Comparison of ENCODE assay signal across 1 fruit fly cellular context in the genomic region with DNA sequence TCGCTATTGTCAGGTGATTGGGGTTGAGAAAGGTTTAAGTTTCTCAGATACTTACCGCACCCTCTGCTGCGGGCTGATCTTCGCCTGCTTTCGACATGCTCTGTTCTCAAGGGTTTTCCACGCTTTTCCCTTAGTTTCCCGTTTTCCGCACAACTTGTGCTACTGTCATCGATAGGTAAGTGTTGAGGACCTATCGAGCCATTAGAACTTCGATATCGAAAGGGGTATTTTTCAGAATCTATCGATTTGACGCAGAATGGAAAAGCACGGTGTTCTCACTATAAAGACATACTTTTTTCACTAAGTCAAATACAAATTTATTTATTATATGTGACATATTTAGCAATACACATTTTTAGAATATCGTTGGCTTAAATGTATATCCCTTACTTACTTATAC.
TF ChIP-seq lines count a peak whose summit lies in the region.

A gene (minus strand): TSS at position 306 of the 400 bp plus-strand sequence.

TF ChIP-seq in whole organism, embryonic, 481 proteins besides CTCF, POLR2A, EP300 and RAD21 (continued from another document):
- 0 out of 2 replicates have a peak, but pooled peaks have one; percentile 9 for TF ChIP-seq onecut (GFP tag; IDR thresholded peaks at IDR 0.05; lab: Robert Waterston, UW)
- TF ChIP-seq Dll (GFP tag; IDR thresholded peaks at IDR 0.05; lab: Robert Waterston, UW; ENCODE audit: partially characterized antibody) = peak; percentile 65
- TF ChIP-seq Opbp (GFP tag; IDR thresholded peaks at IDR 0.05; lab: Robert Waterston, UW; ENCODE audit: partially characterized antibody) = peak; percentile 75; the same call in 2 of the 3 replicates
- peak; percentile 34 for TF ChIP-seq CG11504 (tag; optimal IDR thresholded peaks at IDR 0.05; lab: Kevin White, UChicago)
- TF ChIP-seq D19A (tag; optimal IDR thresholded peaks at IDR 0.05; lab: Kevin White, UChicago) = no peak
- TF ChIP-seq Nf-YA (GFP tag; IDR thresholded peaks at IDR 0.05; lab: Robert Waterston, UW) = no peak
- no peak for TF ChIP-seq sob (GFP tag; IDR thresholded peaks at IDR 0.05; lab: Robert Waterston, UW)
- TF ChIP-seq CG9215 (GFP tag; IDR thresholded peaks at IDR 0.05; lab: Robert Waterston, UW) = no peak
- peak; percentile 51; the same call in 2 of the 3 replicates for TF ChIP-seq Doc3 (GFP tag; IDR thresholded peaks at IDR 0.05; lab: Robert Waterston, UW; ENCODE audit: partially characterized antibody)
- TF ChIP-seq CG13287 (GFP tag; IDR thresholded peaks at IDR 0.05; lab: Robert Waterston, UW; ENCODE audit: partially characterized antibody) = peak; percentile 67
- no peak for TF ChIP-seq Hr51 (GFP tag; optimal IDR thresholded peaks at IDR 0.05; lab: Kevin White, UChicago)
- TF ChIP-seq run (tag; optimal IDR thresholded peaks at IDR 0.05; lab: Kevin White, UChicago) = no peak
- peak; percentile 65; the same call in 1 of the 2 replicates for TF ChIP-seq unc-4 (GFP tag; IDR thresholded peaks at IDR 0.05; lab: Robert Waterston, UW; ENCODE audit: partially characterized antibody)
- TF ChIP-seq cato (GFP tag; optimal IDR thresholded peaks at IDR 0.05; lab: Kevin White, UChicago; ENCODE audit: borderline replicate concordance) = no peak
- TF ChIP-seq gem (tag; optimal IDR thresholded peaks at IDR 0.05; lab: Kevin White, UChicago) = peak; percentile 54
- TF ChIP-seq CG8924 (tag; optimal IDR thresholded peaks at IDR 0.05; lab: Kevin White, UChicago) = no peak
- TF ChIP-seq CG30020 (tag; optimal IDR thresholded peaks at IDR 0.05; lab: Kevin White, UChicago) = peak; percentile 80
